Fruit fly (Drosophila melanogaster): ENCODE measurements around the gene caz.

DNA sequence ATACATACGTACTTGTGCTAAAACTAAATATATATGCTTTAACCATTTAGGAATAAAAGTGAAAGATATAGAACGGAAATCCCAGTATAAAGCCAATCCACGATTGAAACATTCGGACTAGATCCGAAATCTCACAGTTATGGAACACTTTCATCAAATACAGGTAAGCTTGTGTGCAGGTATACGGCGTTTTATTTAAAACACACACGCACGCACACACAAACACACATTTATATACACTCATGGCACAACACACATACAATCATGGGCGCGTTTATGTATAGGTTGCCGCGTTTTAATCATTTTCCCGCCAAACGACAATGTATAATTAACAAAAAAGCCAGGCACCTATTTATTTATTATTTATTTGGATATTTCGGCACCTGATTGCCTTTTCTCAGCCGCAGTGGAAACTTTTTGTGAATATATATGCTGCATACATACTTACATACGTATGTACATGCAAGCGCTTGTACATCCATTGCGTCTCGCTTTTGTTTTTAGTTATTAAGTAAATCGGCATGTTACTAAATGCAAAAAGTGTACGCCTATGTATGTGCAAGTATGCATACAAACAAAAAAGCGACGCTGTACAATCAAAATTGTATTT, 45.7 kb downstream of the caz start:
- TF ChIP-seq Sin3A (optimal IDR thresholded peaks at IDR 0.05) (no peak), insv (optimal IDR thresholded peaks at IDR 0.05) (no peak), h (optimal IDR thresholded peaks at IDR 0.05) (no peak)
